Fruit fly (Drosophila melanogaster) whole organism, embryonic: ENCODE measurements around the gene NELF-B.

Experiments used
- Antp ChIP-seq: fragments of 200-800 bp; sonication (Bioruptor generic); optimal IDR thresholded peaks from 3 replicates; lab custom pipeline; 2016; ENCODE audit warnings: missing biosample characterization, missing genetic modification characterization
- CG11247 ChIP-seq: fragments of 200-800 bp; sonication (Bioruptor generic); IDR thresholded peaks from 2 replicates; pipeline ENCODE4 v1.3.6; 2022; ENCODE audit warnings: missing biosample characterization, missing genetic modification characterization
- CG12104 ChIP-seq: fragments of 200-800 bp; sonication (Bioruptor generic); optimal IDR thresholded peaks from 3 replicates; lab custom pipeline; 2016; ENCODE audit warnings: missing biosample characterization, missing genetic modification characterization
- CG14014 ChIP-seq: fragments of 200-800 bp; sonication (Bioruptor generic); IDR thresholded peaks from 2 replicates; pipeline ENCODE4 v1.3.6; 2022; ENCODE audit warnings: missing biosample characterization, missing genetic modification characterization
- CG15269 ChIP-seq: fragments of 200-800 bp; sonication (Bioruptor generic); optimal IDR thresholded peaks from 2 replicates; lab custom pipeline; 2018; ENCODE audit warnings: missing biosample characterization, mild to moderate bottlenecking, missing genetic modification characterization, moderate library complexity
- CG17328 ChIP-seq: fragments of 200-800 bp; sonication (Bioruptor generic); IDR thresholded peaks from 2 replicates; pipeline ENCODE4 v1.3.6; 2022; ENCODE audit warnings: missing biosample characterization, missing genetic modification characterization
- CG17359 ChIP-seq: fragments of 200-800 bp; sonication (Bioruptor generic); optimal IDR thresholded peaks from 3 replicates; lab custom pipeline; 2018; ENCODE audit warnings: missing biosample characterization, mild to moderate bottlenecking, missing genetic modification characterization, moderate library complexity
- CG18619 ChIP-seq: fragments of 200-800 bp; sonication (Bioruptor generic); optimal IDR thresholded peaks from 3 replicates; lab custom pipeline; 2017; ENCODE audit warnings: missing biosample characterization, mild to moderate bottlenecking, missing genetic modification characterization
- CG2120 ChIP-seq: fragments of 200-800 bp; sonication (Bioruptor generic); optimal IDR thresholded peaks from 3 replicates; lab custom pipeline; 2016; ENCODE audit warnings: missing biosample characterization, missing genetic modification characterization
- CG2875 ChIP-seq: fragments of 200-800 bp; sonication (Bioruptor generic); optimal IDR thresholded peaks from 2 replicates; lab custom pipeline; 2017; ENCODE audit warnings: missing biosample characterization, mild to moderate bottlenecking, missing genetic modification characterization, missing genetic modification reagents
- CG32767 ChIP-seq: fragments of 200-800 bp; sonication (Bioruptor generic); IDR thresholded peaks from 2 replicates; pipeline ENCODE4 v1.3.6; 2022; ENCODE audit warnings: missing biosample characterization, missing genetic modification characterization
- CG34224 ChIP-seq: fragments of 200-800 bp; sonication (Bioruptor generic); IDR thresholded peaks from 3 replicates; pipeline ENCODE4 v1.3.6; 2022; ENCODE audit warnings: missing biosample characterization, missing genetic modification characterization; ENCODE audit not compliant: partially characterized antibody
- CG42726 ChIP-seq: fragments of 200-800 bp; sonication (Bioruptor generic); IDR thresholded peaks from 2 replicates; pipeline ENCODE4 v1.3.6; 2022; ENCODE audit warnings: missing biosample characterization, missing genetic modification characterization; ENCODE audit not compliant: partially characterized antibody
- CG4282 ChIP-seq: fragments of 200-800 bp; sonication (Bioruptor generic); optimal IDR thresholded peaks from 2 replicates; lab custom pipeline; 2016; ENCODE audit warnings: missing biosample characterization, missing genetic modification characterization
- CG4360 ChIP-seq: fragments of 200-800 bp; sonication (Bioruptor generic); IDR thresholded peaks from 2 replicates; pipeline ENCODE4 v1.3.6; 2022; ENCODE audit warnings: missing biosample characterization, missing genetic modification characterization
- CG4424 ChIP-seq: fragments of 200-800 bp; sonication (Bioruptor generic); optimal IDR thresholded peaks from 3 replicates; lab custom pipeline; 2016; ENCODE audit warnings: missing biosample characterization, missing genetic modification characterization
- CG6813 ChIP-seq: fragments of 200-800 bp; sonication (Bioruptor generic); optimal IDR thresholded peaks from 2 replicates; lab custom pipeline; 2017; ENCODE audit warnings: missing biosample characterization, missing genetic modification characterization, mild to moderate bottlenecking, moderate library complexity, missing genetic modification reagents
- CG7357 ChIP-seq: fragments of 200-800 bp; sonication (Bioruptor generic); IDR thresholded peaks from 3 replicates; pipeline ENCODE4 v1.3.6; 2022; ENCODE audit warnings: missing biosample characterization, missing genetic modification characterization
- Ets65A ChIP-seq: fragments of 200-800 bp; sonication (Bioruptor generic); peaks from one replicate; lab custom pipeline; 2016; ENCODE audit warnings: missing biosample characterization, missing genetic modification characterization
- GATAe ChIP-seq: fragments of 200-800 bp; sonication (Bioruptor generic); conservative IDR thresholded peaks from 2 replicates; pipeline ENCODE4 v1.3.6; 2022; ENCODE audit warnings: missing biosample characterization, missing genetic modification characterization
- MBD-R2 ChIP-seq: fragments of 200-800 bp; sonication (Bioruptor generic); IDR thresholded peaks from 2 replicates; pipeline ENCODE4 v1.3.6; 2022; ENCODE audit warnings: missing biosample characterization, missing genetic modification characterization
- Meics ChIP-seq: fragments of 200-800 bp; sonication (Bioruptor generic); optimal IDR thresholded peaks from 2 replicates; lab custom pipeline; 2017; ENCODE audit warnings: missing biosample characterization, mild to moderate bottlenecking, missing genetic modification characterization
- Nf-YB ChIP-seq: fragments of 200-800 bp; sonication (Bioruptor generic); optimal IDR thresholded peaks from 3 replicates; lab custom pipeline; 2019; ENCODE audit warnings: missing biosample characterization, mild to moderate bottlenecking, missing genetic modification characterization, moderate library complexity
- Opbp ChIP-seq: fragments of 200-800 bp; sonication (Bioruptor generic); IDR thresholded peaks from 3 replicates; pipeline ENCODE4 v1.3.6; 2022; ENCODE audit warnings: missing biosample characterization, missing genetic modification characterization; ENCODE audit not compliant: partially characterized antibody
- Optix ChIP-seq: fragments of 200-800 bp; sonication (Bioruptor generic); IDR thresholded peaks from 3 replicates; pipeline ENCODE4 v1.3.6; 2022; ENCODE audit warnings: missing biosample characterization, missing genetic modification characterization
- Ptx1 ChIP-seq: fragments of 200-800 bp; sonication (Bioruptor generic); IDR thresholded peaks from 2 replicates; pipeline ENCODE4 v1.3.6; 2022; ENCODE audit warnings: missing biosample characterization, missing genetic modification characterization
- Sry-β ChIP-seq: fragments of 200-800 bp; sonication (Bioruptor generic); optimal IDR thresholded peaks from 2 replicates; lab custom pipeline; 2018; ENCODE audit warnings: missing biosample characterization, mild to moderate bottlenecking, missing genetic modification characterization, moderate library complexity
- Ssrp ChIP-seq: fragments of 200-800 bp; sonication (Bioruptor generic); optimal IDR thresholded peaks from 2 replicates; lab custom pipeline; 2018; ENCODE audit warnings: missing biosample characterization, mild to moderate bottlenecking, missing genetic modification characterization, moderate library complexity
- bab2 ChIP-seq: fragments of 200-800 bp; sonication (Bioruptor generic); optimal IDR thresholded peaks from 2 replicates; lab custom pipeline; 2016; ENCODE audit warnings: missing biosample characterization, missing genetic modification characterization
- bbx ChIP-seq: fragments of 200-800 bp; sonication (Bioruptor generic); IDR thresholded peaks from 2 replicates; pipeline ENCODE4 v1.3.6; 2022; ENCODE audit warnings: missing biosample characterization, missing genetic modification characterization; ENCODE audit not compliant: partially characterized antibody
- bowl ChIP-seq: fragments of 200-800 bp; sonication (Bioruptor generic); IDR thresholded peaks from 2 replicates; pipeline ENCODE4 v1.3.6; 2022; ENCODE audit warnings: missing biosample characterization, missing genetic modification characterization
- cato ChIP-seq: fragments of 200-800 bp; sonication (Bioruptor generic); optimal IDR thresholded peaks from 2 replicates; lab custom pipeline; 2016; ENCODE audit warnings: missing biosample characterization, missing genetic modification characterization, borderline replicate concordance
- croc ChIP-seq: fragments of 200-800 bp; sonication (Bioruptor generic); conservative IDR thresholded peaks from 3 replicates; pipeline ENCODE4 v1.3.6; 2022; ENCODE audit warnings: missing biosample characterization, missing genetic modification characterization
- dimm ChIP-seq: fragments of 200-800 bp; sonication (Bioruptor generic); IDR thresholded peaks from 2 replicates; pipeline ENCODE4 v1.3.6; 2022; ENCODE audit warnings: missing biosample characterization, missing genetic modification characterization
- disco-r ChIP-seq: fragments of 200-800 bp; sonication (Bioruptor generic); optimal IDR thresholded peaks from 2 replicates; lab custom pipeline; 2016; ENCODE audit warnings: missing biosample characterization, missing genetic modification characterization
- dmrt11E ChIP-seq: fragments of 200-800 bp; sonication (Bioruptor generic); optimal IDR thresholded peaks from 3 replicates; lab custom pipeline; 2018; ENCODE audit warnings: missing biosample characterization, mild to moderate bottlenecking, missing genetic modification characterization, moderate library complexity
- gcm ChIP-seq: fragments of 200-800 bp; sonication (Bioruptor generic); optimal IDR thresholded peaks from 2 replicates; lab custom pipeline; 2019; ENCODE audit warnings: missing biosample characterization, mild to moderate bottlenecking, missing genetic modification characterization, moderate library complexity
- grau ChIP-seq: fragments of 200-800 bp; optimal IDR thresholded peaks from 3 replicates; lab custom pipeline; 2019; ENCODE audit warnings: missing biosample characterization, mild to moderate bottlenecking, missing genetic modification characterization, moderate library complexity
- h ChIP-seq: fragments of >200 bp; optimal IDR thresholded peaks from 2 replicates; lab custom pipeline; 2017
- ind ChIP-seq: fragments of 200-800 bp; sonication (Bioruptor generic); optimal IDR thresholded peaks from 3 replicates; lab custom pipeline; 2016; ENCODE audit warnings: missing biosample characterization, missing genetic modification characterization
- jigr1 ChIP-seq: fragments of 200-800 bp; sonication (Bioruptor generic); IDR thresholded peaks from 3 replicates; pipeline ENCODE4 v1.3.6; 2022; ENCODE audit warnings: missing biosample characterization, missing genetic modification characterization
- mirr ChIP-seq: fragments of 200-800 bp; sonication (Bioruptor generic); optimal IDR thresholded peaks from 3 replicates; lab custom pipeline; 2018; ENCODE audit warnings: missing biosample characterization, mild to moderate bottlenecking, missing genetic modification characterization
- nerfin-2 ChIP-seq: fragments of 200-800 bp; sonication (Bioruptor generic); IDR thresholded peaks from 2 replicates; pipeline ENCODE4 v1.3.6; 2022; ENCODE audit warnings: missing biosample characterization, missing genetic modification characterization; ENCODE audit not compliant: partially characterized antibody
- odd ChIP-seq: fragments of 200-800 bp; sonication (Bioruptor generic); optimal IDR thresholded peaks from 2 replicates; lab custom pipeline; 2017; ENCODE audit warnings: missing biosample characterization, mild to moderate bottlenecking, missing genetic modification characterization
- row ChIP-seq: fragments of 200-800 bp; sonication (Bioruptor generic); IDR thresholded peaks from 3 replicates; pipeline ENCODE4 v1.3.6; 2022; ENCODE audit warnings: missing biosample characterization, missing genetic modification characterization
- run ChIP-seq: fragments of 200-800 bp; sonication (Bioruptor generic); optimal IDR thresholded peaks from 3 replicates; lab custom pipeline; 2018; ENCODE audit warnings: missing biosample characterization, mild to moderate bottlenecking, missing genetic modification characterization
- sd ChIP-seq: fragments of 200-800 bp; sonication (Bioruptor generic); optimal IDR thresholded peaks from 3 replicates; lab custom pipeline; 2018; ENCODE audit warnings: missing biosample characterization, mild to moderate bottlenecking, missing genetic modification characterization, moderate library complexity
- tll ChIP-seq, 2 experiments: fragments of 200-800 bp in 1 of 2; fragments of >200 bp in 1 of 2; sonication (Bioruptor generic) in 1 of 2; optimal IDR thresholded peaks; 2 replicates each; lab custom pipeline; 2017 to 2019; ENCODE audit warnings: missing biosample characterization in 2 of 2, missing genetic modification characterization in 2 of 2, mild to moderate bottlenecking in 1 of 2, moderate library complexity in 1 of 2
- usp ChIP-seq: fragments of >200 bp; optimal IDR thresholded peaks from 2 replicates; lab custom pipeline; 2017; ENCODE audit warnings: missing biosample characterization, missing genetic modification characterization
- vnd ChIP-seq: fragments of 200-800 bp; sonication (Bioruptor generic); IDR thresholded peaks from 3 replicates; pipeline ENCODE4 v1.3.6; 2022; ENCODE audit warnings: missing biosample characterization, missing genetic modification characterization; ENCODE audit not compliant: partially characterized antibody

Gene NELF-B

DNA sequence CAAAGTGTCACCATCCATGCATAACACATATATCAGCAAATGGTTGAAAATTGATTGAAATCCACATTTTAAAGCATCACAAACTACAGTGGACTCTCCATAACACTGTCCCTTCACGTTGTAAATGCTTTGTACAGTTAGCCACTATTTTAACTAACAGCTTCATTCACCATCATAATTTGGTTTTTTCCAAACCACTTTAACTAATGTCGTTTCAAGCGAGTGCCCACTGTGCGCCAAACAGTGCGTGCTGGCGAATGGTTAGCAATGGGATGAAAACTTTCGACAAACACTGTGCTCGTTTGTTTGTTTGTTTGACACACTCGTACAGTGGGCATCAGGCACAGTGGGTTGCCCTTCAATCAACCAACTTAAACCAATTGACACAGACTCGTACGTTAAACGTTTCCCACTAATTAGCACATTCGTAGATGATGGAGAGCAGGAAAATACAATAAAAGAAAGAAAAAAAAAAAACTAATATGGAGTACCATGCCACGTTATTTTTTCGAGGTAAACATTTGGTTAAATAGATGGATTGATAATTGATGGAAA, 27.8 kb downstream of the NELF-B start (continued):
- peak; percentile 90 for TF ChIP-seq bowl
- TF ChIP-seq dimm (GFP tag; lab: Robert Waterston, UW): peak; percentile 88
- no peak for TF ChIP-seq tll (GFP tag; optimal IDR thresholded peaks at IDR 0.05; lab: Kevin White, UChicago)
- TF ChIP-seq row (GFP tag; lab: Robert Waterston, UW): peak; percentile 96
- peak; percentile 77 for TF ChIP-seq gcm
- TF ChIP-seq CG2875 (GFP tag; lab: Kevin White, UChicago): peak; percentile 79
- peak; percentile 93 for TF ChIP-seq Optix (GFP tag; lab: Robert Waterston, UW)
- peak; percentile 85 for TF ChIP-seq odd
- peak; percentile 89 for TF ChIP-seq CG4282 (GFP tag; lab: Kevin White, UChicago)
- TF ChIP-seq CG4424 (GFP tag; lab: Kevin White, UChicago): peak; percentile 89
- no peak for TF ChIP-seq bbx
- TF ChIP-seq MBD-R2 (GFP tag; lab: Robert Waterston, UW): peak; percentile 86
- TF ChIP-seq CG18619: peak; percentile 90
- peak; percentile 99 for TF ChIP-seq Ets65A (GFP tag; lab: Kevin White, UChicago)
- TF ChIP-seq ind: peak; percentile 98
- peak; percentile 44 for TF ChIP-seq Nf-YB (GFP tag; lab: Kevin White, UChicago)
- TF ChIP-seq dmrt11E (tag; lab: Kevin White, UChicago): peak; percentile 59
- TF ChIP-seq CG15269 (tag; lab: Kevin White, UChicago): peak; percentile 95
- TF ChIP-seq CG17359 (tag; lab: Kevin White, UChicago): peak; percentile 95
- peak; percentile 96 for TF ChIP-seq Ptx1 (GFP tag; lab: Robert Waterston, UW)
- TF ChIP-seq CG11247: peak; percentile 93
- peak; percentile 90 for TF ChIP-seq Antp (GFP tag; lab: Kevin White, UChicago)
- no peak for TF ChIP-seq nerfin-2 (GFP tag; lab: Robert Waterston, UW)
- no peak for TF ChIP-seq h (lab: Kevin White, UChicago)
- TF ChIP-seq usp (GFP tag; lab: Kevin White, UChicago): no peak
- peak; percentile 90 for TF ChIP-seq CG17328
- peak; percentile 70 for TF ChIP-seq sd (tag; lab: Kevin White, UChicago)
- TF ChIP-seq grau: peak; percentile 97
- no peak for TF ChIP-seq vnd (GFP tag; lab: Robert Waterston, UW)
- TF ChIP-seq CG6813 (GFP tag; lab: Kevin White, UChicago): peak; percentile 81
- TF ChIP-seq cato (GFP tag; lab: Kevin White, UChicago): peak; percentile 74
- peak; percentile 74 for TF ChIP-seq Ssrp (tag; lab: Kevin White, UChicago)
- TF ChIP-seq CG14014 (GFP tag; lab: Robert Waterston, UW): peak; percentile 95
- TF ChIP-seq Sry-β (GFP tag; lab: Kevin White, UChicago): peak; percentile 16
- peak; percentile 88 for TF ChIP-seq Meics (GFP tag; lab: Kevin White, UChicago)
- peak; percentile 59 for TF ChIP-seq run (tag; lab: Kevin White, UChicago)
- TF ChIP-seq CG42726 (GFP tag; lab: Robert Waterston, UW): no peak
- peak; percentile 97 for TF ChIP-seq mirr (GFP tag; lab: Kevin White, UChicago)
- peak; percentile 89 for TF ChIP-seq jigr1 (GFP tag; lab: Robert Waterston, UW)
- peak; percentile 84 for TF ChIP-seq CG32767
- TF ChIP-seq CG12104 (GFP tag; lab: Kevin White, UChicago): peak; percentile 87
- TF ChIP-seq CG4360: no peak
- TF ChIP-seq Opbp (GFP tag; lab: Robert Waterston, UW): no peak
- TF ChIP-seq bab2 (GFP tag; lab: Kevin White, UChicago): peak; percentile 95
- peak; percentile 83 for TF ChIP-seq disco-r (GFP tag; lab: Kevin White, UChicago)
- peak; percentile 66; the same call in 1 of the 2 replicates for TF ChIP-seq GATAe (GFP tag; lab: Robert Waterston, UW)
- peak; percentile 95 for TF ChIP-seq CG2120 (GFP tag; lab: Kevin White, UChicago)
- TF ChIP-seq CG7357 (GFP tag; lab: Robert Waterston, UW): peak; percentile 85
- no peak for TF ChIP-seq CG34224
- TF ChIP-seq croc (GFP tag; lab: Robert Waterston, UW): peak; percentile 87
